In the genomic region with DNA sequence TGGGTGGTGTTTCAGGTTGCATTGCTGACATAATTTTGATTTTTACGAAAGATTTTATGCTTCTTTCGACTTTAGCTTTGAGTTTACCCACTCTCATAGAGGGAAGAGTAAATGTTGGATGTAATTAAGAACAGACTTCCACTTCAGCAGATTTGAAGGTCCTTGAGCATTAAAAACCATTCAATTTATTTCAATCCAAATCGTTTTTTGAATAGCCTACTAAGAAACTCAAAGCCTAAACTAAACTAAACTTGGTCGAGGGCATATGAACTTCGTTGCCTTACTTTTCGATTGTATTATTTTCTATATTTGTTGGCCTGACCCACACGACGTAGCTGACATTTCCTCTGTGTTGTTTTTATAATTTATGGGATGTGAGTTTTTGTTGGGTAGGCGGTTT, we compare ENCODE assay signal across 2 fruit fly cellular contexts.
TF ChIP-seq lines count a peak whose summit lies in the region.

No protein-coding gene starts in this region.

- TF ChIP-seq CTCF in whole organism, embryonic (GFP tag; optimal IDR thresholded peaks at IDR 0.05; lab: Kevin White, UChicago) = no peak

TF ChIP-seq in whole organism, embryonic, 481 proteins besides CTCF, POLR2A, EP300 and RAD21:
- no peak for TF ChIP-seq CG10209 (GFP tag; optimal IDR thresholded peaks at IDR 0.05; lab: Kevin White, UChicago)
- no peak for TF ChIP-seq Asciz (GFP tag; optimal IDR thresholded peaks at IDR 0.05; lab: Kevin White, UChicago)
- no peak for TF ChIP-seq prd (optimal IDR thresholded peaks at IDR 0.05; lab: Kevin White, UChicago)
- TF ChIP-seq prd (GFP tag; IDR thresholded peaks at IDR 0.05; lab: Robert Waterston, UW) = no peak
- no peak for TF ChIP-seq Bgb (GFP tag; IDR thresholded peaks at IDR 0.05; lab: Robert Waterston, UW; ENCODE audit: partially characterized antibody)
- no peak for TF ChIP-seq ATbp (GFP tag; optimal IDR thresholded peaks at IDR 0.05; lab: Kevin White, UChicago)
- TF ChIP-seq Mes4 (GFP tag; optimal IDR thresholded peaks at IDR 0.05; lab: Kevin White, UChicago) = no peak
- no peak for TF ChIP-seq CG33557 (GFP tag; optimal IDR thresholded peaks at IDR 0.05; lab: Kevin White, UChicago)
- no peak for TF ChIP-seq chn (GFP tag; optimal IDR thresholded peaks at IDR 0.05; lab: Kevin White, UChicago)
- TF ChIP-seq gem (tag; optimal IDR thresholded peaks at IDR 0.05; lab: Kevin White, UChicago) = peak; percentile 10
- peak; percentile 5 for TF ChIP-seq Sox102F (GFP tag; optimal IDR thresholded peaks at IDR 0.05; lab: Kevin White, UChicago)
- no peak for TF ChIP-seq Sry-δ (GFP tag; optimal IDR thresholded peaks at IDR 0.05; lab: Kevin White, UChicago)
- no peak for TF ChIP-seq CG9727 (GFP tag; optimal IDR thresholded peaks at IDR 0.05; lab: Kevin White, UChicago)
- TF ChIP-seq CG2120 (GFP tag; optimal IDR thresholded peaks at IDR 0.05; lab: Kevin White, UChicago) = no peak
- no peak for TF ChIP-seq Rfx (GFP tag; IDR thresholded peaks at IDR 0.05; lab: Robert Waterston, UW)
- no peak for TF ChIP-seq stc (GFP tag; IDR thresholded peaks at IDR 0.05; lab: Robert Waterston, UW)
- TF ChIP-seq salm (tag; optimal IDR thresholded peaks at IDR 0.05; lab: Kevin White, UChicago) = no peak
- no peak for TF ChIP-seq Ada2b (GFP tag; IDR thresholded peaks at IDR 0.05; lab: Robert Waterston, UW)
- TF ChIP-seq CoRest (tag; optimal IDR thresholded peaks at IDR 0.05; lab: Kevin White, UChicago) = no peak
- no peak for TF ChIP-seq NFAT (GFP tag; IDR thresholded peaks at IDR 0.05; lab: Robert Waterston, UW)
- TF ChIP-seq zen (tag; optimal IDR thresholded peaks at IDR 0.05; lab: Kevin White, UChicago) = no peak
- TF ChIP-seq dysf (GFP tag; IDR thresholded peaks at IDR 0.05; lab: Robert Waterston, UW) = 0 out of 3 replicates have a peak, but pooled peaks have one; percentile 8
- TF ChIP-seq Hey (tag; optimal IDR thresholded peaks at IDR 0.05; lab: Kevin White, UChicago) = no peak
- no peak for TF ChIP-seq h (optimal IDR thresholded peaks at IDR 0.05; lab: Kevin White, UChicago)
- TF ChIP-seq bowl (GFP tag; IDR thresholded peaks at IDR 0.05; lab: Robert Waterston, UW) = no peak
- no peak for TF ChIP-seq CG2678 (tag; optimal IDR thresholded peaks at IDR 0.05; lab: Kevin White, UChicago)
- TF ChIP-seq kay (GFP tag; optimal IDR thresholded peaks at IDR 0.05; lab: Kevin White, UChicago) = no peak
- no peak for TF ChIP-seq Xbp1 (GFP tag; optimal IDR thresholded peaks at IDR 0.05; lab: Kevin White, UChicago)
- no peak for TF ChIP-seq CG12744 (GFP tag; optimal IDR thresholded peaks at IDR 0.05; lab: Kevin White, UChicago)
- no peak for TF ChIP-seq Hr78 (GFP tag; optimal IDR thresholded peaks at IDR 0.05; lab: Kevin White, UChicago)
- no peak for TF ChIP-seq sqz (GFP tag; optimal IDR thresholded peaks at IDR 0.05; lab: Kevin White, UChicago)
- TF ChIP-seq dmrt99B (tag; optimal IDR thresholded peaks at IDR 0.05; lab: Kevin White, UChicago) = peak; percentile 25
- no peak for TF ChIP-seq mld (GFP tag; IDR thresholded peaks at IDR 0.05; lab: Robert Waterston, UW; ENCODE audit: partially characterized antibody)
- no peak for TF ChIP-seq CG7556 (GFP tag; optimal IDR thresholded peaks at IDR 0.05; lab: Kevin White, UChicago)
- no peak for TF ChIP-seq bsh (GFP tag; optimal IDR thresholded peaks at IDR 0.05; lab: Kevin White, UChicago)
- no peak for TF ChIP-seq Ets65A (GFP tag; lab: Kevin White, UChicago)
- peak; percentile 76 for TF ChIP-seq sens (GFP tag; lab: Kevin White, UChicago)
- no peak for TF ChIP-seq tll (GFP tag; optimal IDR thresholded peaks at IDR 0.05; lab: Kevin White, UChicago)
- no peak for TF ChIP-seq seq (GFP tag; IDR thresholded peaks at IDR 0.05; lab: Robert Waterston, UW)
- TF ChIP-seq bcd (GFP tag; optimal IDR thresholded peaks at IDR 0.05; lab: Kevin White, UChicago) = no peak
- TF ChIP-seq Ravus (GFP tag; IDR thresholded peaks at IDR 0.05; lab: Robert Waterston, UW) = no peak
- no peak for TF ChIP-seq cato (GFP tag; optimal IDR thresholded peaks at IDR 0.05; lab: Kevin White, UChicago; ENCODE audit: borderline replicate concordance)
- peak; percentile 76 for TF ChIP-seq D19A (tag; optimal IDR thresholded peaks at IDR 0.05; lab: Kevin White, UChicago)
- peak; percentile 42 for TF ChIP-seq Med (GFP tag; lab: Kevin White, UChicago)
TF ChIP-seq in whole organism, embryonic: peak in this region for 7.

TF ChIP-seq in whole organism, prepupa, 60 proteins besides CTCF, POLR2A, EP300 and RAD21:
- peak; percentile 5 for TF ChIP-seq Eip78C (GFP tag; lab: Kevin White, UChicago)
- TF ChIP-seq Lpt (GFP tag; optimal IDR thresholded peaks at IDR 0.05; lab: Kevin White, UChicago) = no peak
- no peak for TF ChIP-seq CG8319 (GFP tag; optimal IDR thresholded peaks at IDR 0.05; lab: Kevin White, UChicago)
- TF ChIP-seq CG11294 (GFP tag; IDR thresholded peaks at IDR 0.05; lab: Robert Waterston, UW) = no peak
- TF ChIP-seq CG7368 (GFP tag; optimal IDR thresholded peaks at IDR 0.05; lab: Kevin White, UChicago) = no peak
- no peak for TF ChIP-seq CG16779 (tag; optimal IDR thresholded peaks at IDR 0.05; lab: Kevin White, UChicago)
